Worm (Caenorhabditis elegans) whole organism, L3 larva: ENCODE measurements around the gene fbxb-21.

Experiments used
- R02D3.7 ChIP-seq: fragments of 150-350 bp; optimal IDR thresholded peaks from 2 replicates; lab custom pipeline; 2014; ENCODE audit warnings: missing biosample characterization, missing genetic modification characterization
- ZK546.5 ChIP-seq: sonication (generic microtip); optimal IDR thresholded peaks from 2 replicates; lab custom pipeline; 2017; ENCODE audit warnings: missing biosample characterization, missing genetic modification characterization
- aly-2 ChIP-seq: fragments of 150-350 bp; optimal IDR thresholded peaks from 2 replicates; lab custom pipeline; 2014; ENCODE audit warnings: missing biosample characterization, missing genetic modification characterization
- ama-1 ChIP-seq: fragments of 150-350 bp; optimal IDR thresholded peaks from 2 replicates; lab custom pipeline; 2018
- ceh-16 ChIP-seq: sonication (generic microtip); optimal IDR thresholded peaks from 2 replicates; lab custom pipeline; 2017; ENCODE audit warnings: missing biosample characterization, missing genetic modification characterization
- ceh-82 ChIP-seq: fragments of 150-350 bp; optimal IDR thresholded peaks from 2 replicates; lab custom pipeline; 2014; ENCODE audit warnings: missing biosample characterization, missing genetic modification characterization
- daf-12 ChIP-seq: fragments of 150-350 bp; optimal IDR thresholded peaks from 2 replicates; lab custom pipeline; 2014; ENCODE audit warnings: missing biosample characterization, missing genetic modification reagents, missing genetic modification characterization
- egl-27 ChIP-seq: sonication (generic microtip); optimal IDR thresholded peaks from 4 replicates; lab custom pipeline; 2017; ENCODE audit warnings: missing biosample characterization, missing genetic modification reagents, missing genetic modification characterization
- egl-5 ChIP-seq: fragments of 150-350 bp; optimal IDR thresholded peaks from 2 replicates; lab custom pipeline; 2017; ENCODE audit warnings: missing biosample characterization, missing genetic modification reagents, missing genetic modification characterization, inconsistent platforms
- elt-1 ChIP-seq: fragments of 150-350 bp; optimal IDR thresholded peaks from 2 replicates; lab custom pipeline; 2014; ENCODE audit warnings: missing biosample characterization, missing genetic modification characterization
- elt-2 ChIP-seq: sonication (generic microtip); optimal IDR thresholded peaks from 2 replicates; lab custom pipeline; 2016; ENCODE audit warnings: missing genetic modification reagents, mild to moderate bottlenecking, missing genetic modification characterization, missing compliant biosample characterization
- elt-3 ChIP-seq, 3 experiments: fragments of 150-350 bp in 1 of 3; sonication (generic microtip) in 2 of 3; optimal IDR thresholded peaks; 2 replicates in 2 of 3; 4 replicates in 1 of 3; lab custom pipeline; 2014 to 2017; ENCODE audit warnings: missing biosample characterization in 3 of 3, missing genetic modification characterization in 3 of 3
- eor-1 ChIP-seq, 2 experiments: fragments of 150-350 bp; optimal IDR thresholded peaks; 2 replicates each; lab custom pipeline; 2014 to 2018; ENCODE audit warnings: missing biosample characterization in 2 of 2, missing genetic modification characterization in 2 of 2
- fkh-10 ChIP-seq: sonication (generic microtip); optimal IDR thresholded peaks from 2 replicates; lab custom pipeline; 2017; ENCODE audit warnings: missing biosample characterization, missing genetic modification reagents, missing genetic modification characterization
- fkh-2 ChIP-seq: fragments of 150-350 bp; optimal IDR thresholded peaks from 2 replicates; lab custom pipeline; 2014; ENCODE audit warnings: missing biosample characterization, missing genetic modification reagents, missing genetic modification characterization
- fos-1 ChIP-seq: fragments of 150-350 bp; optimal IDR thresholded peaks from 2 replicates; lab custom pipeline; 2014; ENCODE audit warnings: missing biosample characterization, missing genetic modification characterization
- hmg-11 ChIP-seq: sonication (generic microtip); optimal IDR thresholded peaks from 2 replicates; lab custom pipeline; 2016; ENCODE audit warnings: missing genetic modification characterization, missing compliant biosample characterization
- jun-1 ChIP-seq: fragments of 150-350 bp; optimal IDR thresholded peaks from 2 replicates; lab custom pipeline; 2014; ENCODE audit warnings: missing biosample characterization, missing genetic modification reagents, missing genetic modification characterization
- lin-39 ChIP-seq: fragments of 150-350 bp; optimal IDR thresholded peaks from 2 replicates; lab custom pipeline; 2018; ENCODE audit warnings: missing biosample characterization, missing genetic modification reagents, missing genetic modification characterization
- nfya-1 ChIP-seq: sonication (generic microtip); optimal IDR thresholded peaks from 2 replicates; lab custom pipeline; 2017; ENCODE audit warnings: missing genetic modification characterization, mild to moderate bottlenecking, missing compliant biosample characterization, antibody characterized with exemption, moderate library complexity; ENCODE audit not compliant: insufficient read depth
- nhr-11 ChIP-seq: fragments of 150-350 bp; optimal IDR thresholded peaks from 2 replicates; lab custom pipeline; 2014; ENCODE audit warnings: missing biosample characterization, missing genetic modification characterization
- nhr-12 ChIP-seq: fragments of 150-350 bp; optimal IDR thresholded peaks from 2 replicates; lab custom pipeline; 2014; ENCODE audit warnings: missing biosample characterization, missing genetic modification characterization
- nhr-23 ChIP-seq: fragments of 150-350 bp; optimal IDR thresholded peaks from 2 replicates; lab custom pipeline; 2014; ENCODE audit warnings: missing biosample characterization, missing genetic modification reagents, missing genetic modification characterization
- nhr-237 ChIP-seq: fragments of 150-350 bp; optimal IDR thresholded peaks from 2 replicates; lab custom pipeline; 2014; ENCODE audit warnings: missing biosample characterization, missing genetic modification characterization
- nhr-25 ChIP-seq: sonication (generic microtip); optimal IDR thresholded peaks from 2 replicates; lab custom pipeline; 2017; ENCODE audit warnings: missing biosample characterization, missing genetic modification characterization
- nhr-43 ChIP-seq: sonication (generic microtip); optimal IDR thresholded peaks from 2 replicates; lab custom pipeline; 2016; ENCODE audit warnings: mild to moderate bottlenecking, missing genetic modification characterization, missing compliant biosample characterization; ENCODE audit not compliant: poor library complexity, severe bottlenecking
- nhr-76 ChIP-seq: fragments of 150-350 bp; sonication (generic microtip); optimal IDR thresholded peaks from 5 replicates; lab custom pipeline; 2014; ENCODE audit warnings: missing biosample characterization, missing genetic modification characterization
- pha-4 ChIP-seq: fragments of 150-350 bp; optimal IDR thresholded peaks from 2 replicates; lab custom pipeline; 2014; ENCODE audit warnings: missing biosample characterization, missing genetic modification reagents, missing genetic modification characterization
- pqm-1 ChIP-seq: fragments of 150-350 bp; optimal IDR thresholded peaks from 2 replicates; lab custom pipeline; 2017; ENCODE audit warnings: missing biosample characterization, missing genetic modification characterization, inconsistent platforms
- snpc-4 ChIP-seq: fragments of 150-350 bp; optimal IDR thresholded peaks from 2 replicates; lab custom pipeline; 2014; ENCODE audit warnings: missing biosample characterization, missing genetic modification characterization
- tbx-2 ChIP-seq: sonication (generic microtip); optimal IDR thresholded peaks from 2 replicates; lab custom pipeline; 2016; ENCODE audit warnings: mild to moderate bottlenecking, missing genetic modification characterization, missing compliant biosample characterization
- unc-39 ChIP-seq: sonication (generic microtip); optimal IDR thresholded peaks from 4 replicates; lab custom pipeline; 2017; ENCODE audit warnings: missing biosample characterization, missing genetic modification characterization
- unc-62 ChIP-seq: fragments of 150-350 bp; sonication (generic microtip); optimal IDR thresholded peaks from 4 replicates; lab custom pipeline; 2014; ENCODE audit warnings: missing biosample characterization, missing genetic modification reagents, missing genetic modification characterization
- zag-1 ChIP-seq: fragments of 150-350 bp; optimal IDR thresholded peaks from 2 replicates; lab custom pipeline; 2014; ENCODE audit warnings: missing biosample characterization, missing genetic modification characterization
- ztf-11 ChIP-seq: fragments of 150-350 bp; optimal IDR thresholded peaks from 2 replicates; lab custom pipeline; 2014; ENCODE audit warnings: missing biosample characterization, missing genetic modification characterization
- ztf-4 ChIP-seq: fragments of 150-350 bp; optimal IDR thresholded peaks from 2 replicates; lab custom pipeline; 2014; ENCODE audit warnings: missing biosample characterization, missing genetic modification characterization

The fbxb-21 gene

DNA sequence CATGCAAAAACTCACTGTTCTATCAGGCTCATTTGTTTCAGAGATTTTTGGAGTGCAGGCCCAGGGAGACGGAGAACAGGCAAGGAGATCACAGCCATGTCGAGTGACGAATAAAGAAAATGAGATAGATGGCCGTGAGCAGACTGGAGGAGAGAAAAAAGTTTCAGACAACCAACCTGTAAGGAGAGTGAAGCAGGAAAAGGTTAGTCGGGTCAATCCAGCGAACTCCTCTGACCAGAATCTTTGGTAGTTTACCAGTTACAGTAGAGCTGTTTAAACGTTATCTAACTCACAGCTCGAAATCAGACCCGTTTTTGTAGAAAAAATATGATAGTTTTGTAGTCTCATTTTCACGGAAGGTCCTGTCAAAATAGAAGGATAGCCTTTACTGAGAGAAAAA is at the start of gene fbxb-21:
Gene fbxb-21, minus strand, starts transcription at position 101 of the 400 bp plus-strand sequence.
- TF ChIP-seq fkh-10 (GFP tag; lab: Kevin White, UChicago) (peak; percentile 44), snpc-4 (no peak), egl-27 (tag; lab: Kevin White, UChicago) (no peak), nhr-12 (no peak), pha-4 (tag; lab: Kevin White, UChicago) (no peak)

DNA sequence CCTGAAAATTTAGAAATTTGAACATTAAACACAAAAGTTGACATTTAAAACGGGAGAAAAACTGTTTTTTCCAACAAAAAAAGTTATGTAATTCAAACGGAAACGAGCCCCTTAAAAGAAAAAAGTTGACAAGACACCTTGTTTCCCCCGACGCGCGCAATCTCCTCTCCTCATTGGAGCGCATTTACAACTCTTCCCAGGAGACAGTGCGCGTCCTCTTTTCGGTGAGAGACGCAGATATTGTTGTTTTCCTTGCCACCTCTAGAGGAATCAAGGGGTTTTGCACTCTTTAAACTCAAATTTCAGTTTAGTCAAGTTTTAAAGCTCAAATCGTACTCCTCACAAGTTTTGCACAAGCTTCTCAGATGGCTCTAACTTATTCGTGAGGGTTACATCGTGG is 47.2 kb upstream of the fbxb-21 start, which contains the start of gene F58E1.13:
Gene F58E1.13, minus strand, starts transcription at position 12 of the 400 bp plus-strand sequence.
- TF ChIP-seq nhr-12 (no peak), eor-1 (tag; optimal IDR thresholded peaks at IDR 0.05; lab: Kevin White, UChicago) (no peak), nfya-1 (tag; lab: Kevin White, UChicago) (no peak), snpc-4 (no peak), elt-2 (tag; lab: Kevin White, UChicago) (no peak), nhr-23 (no peak), ceh-82 (no peak), hmg-11 (tag; lab: Kevin White, UChicago) (no peak)

DNA sequence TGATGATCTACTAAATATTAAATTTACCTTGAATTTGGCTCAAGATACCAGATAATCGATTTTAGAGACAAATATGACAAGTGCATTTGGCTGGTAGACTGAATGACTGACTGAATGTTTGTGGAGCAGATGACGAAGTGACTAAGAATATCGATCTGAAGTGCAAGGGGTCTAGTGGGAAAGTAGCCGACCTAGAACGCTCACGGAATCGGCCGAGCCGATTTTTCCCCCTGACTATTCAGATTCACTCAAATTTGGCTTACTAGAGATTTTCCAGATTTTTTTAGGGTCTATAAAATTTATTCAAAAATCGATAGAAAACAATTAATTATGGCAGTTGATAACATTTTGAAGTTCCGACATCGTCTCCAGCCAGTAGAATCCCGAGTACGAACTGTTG is 45.9 kb upstream of the fbxb-21 start, which contains the start of gene fbxc-26:
Gene fbxc-26, minus strand, starts transcription at position 101 of the 400 bp plus-strand sequence.
- TF ChIP-seq nhr-11 (tag; lab: Kevin White, UChicago) = no peak
- TF ChIP-seq unc-62 (GFP tag; lab: Kevin White, UChicago) = no peak
- TF ChIP-seq egl-5 (tag; lab: Kevin White, UChicago) = no peak
- TF ChIP-seq aly-2 (tag; lab: Kevin White, UChicago) = no peak
- TF ChIP-seq daf-12 (tag; lab: Kevin White, UChicago) = no peak
- no peak for TF ChIP-seq hmg-11 (tag; lab: Kevin White, UChicago)
- no peak for TF ChIP-seq fkh-10 (GFP tag; lab: Kevin White, UChicago)
- no peak for TF ChIP-seq ceh-16
- TF ChIP-seq ZK546.5 (tag; lab: Kevin White, UChicago) = no peak
- TF ChIP-seq fos-1 (tag; lab: Kevin White, UChicago) = no peak
- no peak for TF ChIP-seq egl-27 (tag; lab: Kevin White, UChicago)
- TF ChIP-seq zag-1 (tag; lab: Kevin White, UChicago) = no peak
- no peak for TF ChIP-seq pha-4 (tag; lab: Kevin White, UChicago)
- no peak for TF ChIP-seq nhr-12
- no peak for TF ChIP-seq ama-1 (lab: Kevin White, UChicago)
- TF ChIP-seq elt-3 (tag; optimal IDR thresholded peaks at IDR 0.05; lab: Kevin White, UChicago) = no peak
- no peak for TF ChIP-seq snpc-4
- TF ChIP-seq jun-1 (tag; lab: Kevin White, UChicago) = no peak

DNA sequence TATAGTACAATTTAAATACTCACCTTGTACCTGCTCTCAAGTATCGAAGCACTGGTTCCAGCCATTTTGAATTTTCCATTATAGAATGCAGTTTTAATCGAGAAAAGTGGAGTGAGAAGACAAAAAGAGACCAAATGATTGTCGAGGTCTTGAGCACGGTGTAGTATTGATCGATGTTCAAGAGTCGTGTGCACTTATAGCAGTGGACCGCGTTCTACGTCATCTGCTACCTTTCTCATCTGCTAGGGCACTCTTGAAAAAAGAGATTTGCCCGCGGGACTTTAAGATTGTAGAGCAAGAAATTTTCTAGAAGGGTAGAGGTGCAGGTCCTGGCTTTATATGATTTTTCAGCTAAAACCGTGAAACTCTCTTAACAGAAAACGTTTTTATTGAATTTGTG is 44.2 kb upstream of the fbxb-21 start, which contains the start of gene fbxc-21:
Gene fbxc-21, minus strand, starts transcription at position 101 of the 400 bp plus-strand sequence.
- TF ChIP-seq elt-1 (tag; lab: Kevin White, UChicago) = no peak
- no peak for TF ChIP-seq egl-27 (tag; lab: Kevin White, UChicago)
- TF ChIP-seq, all 47 proteins: peak for 0

DNA sequence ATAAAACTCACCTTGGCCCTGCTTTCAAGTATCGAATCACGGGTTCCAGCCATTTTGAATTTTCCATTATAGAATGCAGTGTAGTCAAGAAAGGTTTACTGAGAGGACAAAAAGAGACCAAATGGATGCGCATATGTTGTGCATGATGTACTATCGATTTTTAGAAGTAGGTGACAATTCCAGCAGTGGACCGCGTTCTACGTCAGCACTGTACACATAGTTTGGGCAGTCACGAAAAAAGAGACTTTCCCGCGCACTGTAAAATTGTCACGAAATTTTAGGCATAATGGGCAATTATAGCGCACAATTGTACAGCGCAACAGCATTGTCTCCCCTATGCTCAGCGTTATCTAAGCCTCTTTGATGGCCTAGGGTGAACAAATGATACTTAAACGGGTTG is 42.3 kb upstream of the fbxb-21 start, which contains the start of gene fbxc-22:
Gene fbxc-22, minus strand, starts transcription at position 101 of the 400 bp plus-strand sequence.
- TF ChIP-seq hmg-11 (tag; lab: Kevin White, UChicago) (no peak), nhr-25 (no peak), zag-1 (tag; lab: Kevin White, UChicago) (no peak), unc-62 (GFP tag; lab: Kevin White, UChicago) (no peak), pqm-1 (no peak), R02D3.7 (no peak), fkh-10 (GFP tag; lab: Kevin White, UChicago) (no peak), eor-1 (tag; optimal IDR thresholded peaks at IDR 0.05; lab: Kevin White, UChicago) (no peak), aly-2 (tag; lab: Kevin White, UChicago) (no peak), nhr-43 (tag; lab: Kevin White, UChicago) (no peak), ztf-4 (tag; lab: Kevin White, UChicago) (no peak)

DNA sequence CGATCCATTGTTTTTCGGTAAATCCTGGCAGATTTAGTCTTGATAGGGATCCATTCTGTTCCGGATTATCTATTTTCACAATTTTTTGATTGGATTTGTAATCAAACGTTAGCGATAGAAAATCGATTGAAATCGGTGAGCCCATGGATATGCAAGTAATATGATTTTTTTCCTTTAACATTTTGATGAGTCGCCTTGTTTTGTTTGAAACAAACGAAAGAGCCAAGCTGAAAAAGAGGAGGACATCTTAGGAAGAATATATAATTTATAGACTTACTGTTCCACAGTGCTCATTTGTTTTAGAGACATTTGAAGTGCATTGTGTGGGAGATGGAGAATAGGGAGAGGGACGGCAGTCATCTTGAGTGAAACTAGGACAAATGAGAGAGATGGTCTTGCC is 40.1 kb upstream of the fbxb-21 start, which contains the start of the genes fbxb-18 and fbxb-19:
Gene fbxb-18, minus strand, starts transcription at position 101 of the 400 bp plus-strand sequence.
Gene fbxb-19, minus strand, starts transcription at position 369 of the 400 bp plus-strand sequence.
- TF ChIP-seq eor-1 (tag; optimal IDR thresholded peaks at IDR 0.05; lab: Kevin White, UChicago) (no peak), ama-1 (lab: Kevin White, UChicago) (no peak), ztf-11 (tag; lab: Kevin White, UChicago) (no peak), unc-39 (tag; lab: Kevin White, UChicago) (no peak), nhr-76 (tag; lab: Kevin White, UChicago) (no peak), elt-1 (tag; lab: Kevin White, UChicago) (no peak), ceh-82 (no peak), nhr-237 (tag; lab: Kevin White, UChicago) (no peak), snpc-4 (no peak), fkh-2 (tag; lab: Kevin White, UChicago) (no peak), tbx-2 (tag; lab: Kevin White, UChicago) (no peak), R02D3.7 (no peak), nhr-43 (tag; lab: Kevin White, UChicago) (no peak), egl-27 (tag; lab: Kevin White, UChicago) (no peak), fos-1 (tag; lab: Kevin White, UChicago) (no peak), lin-39 (tag; lab: Kevin White, UChicago) (no peak)
